Fruit fly (Drosophila melanogaster): ENCODE measurements around the gene sbm.
A peak's percentile ranks its signal among the peaks of the same experiment; 100 is the strongest.

dm6 chrX:14621464-14621863 lies 19.1 kb upstream of the sbm start:
- TF ChIP-seq CG15710 (tag; optimal IDR thresholded peaks at IDR 0.05): no peak
- TF ChIP-seq CG8301 (tag; optimal IDR thresholded peaks at IDR 0.05): peak; percentile 14
- TF ChIP-seq CG17806 (tag; optimal IDR thresholded peaks at IDR 0.05): peak; percentile 0
- no peak for TF ChIP-seq EcR (GFP tag; optimal IDR thresholded peaks at IDR 0.05)
- TF ChIP-seq Snoo (tag; optimal IDR thresholded peaks at IDR 0.05): no peak
- no peak for TF ChIP-seq rn (GFP tag; IDR thresholded peaks at IDR 0.05)
- no peak for TF ChIP-seq CG13204 (GFP tag; optimal IDR thresholded peaks at IDR 0.05)
- TF ChIP-seq CG32121 (GFP tag; IDR thresholded peaks at IDR 0.05): no peak
- TF ChIP-seq CG8159 (tag; optimal IDR thresholded peaks at IDR 0.05): peak; percentile 19

Data from whole organism, pupa.